Worm (Caenorhabditis elegans): ENCODE data around the gene srbc-12.

ce11 chrV:871029-871428, 21.4 kb downstream of the srbc-12 start, which contains the start of gene T02B11.4:
- TF ChIP-seq ceh-91 (GFP tag; IDR thresholded peaks at IDR 0.05) (no peak), snpc-4 (GFP tag; optimal IDR thresholded peaks at IDR 0.05) (no peak), snpc-4 (tag; optimal IDR thresholded peaks at IDR 0.05) (no peak), ztf-3 (GFP tag; optimal IDR thresholded peaks at IDR 0.05) (no peak), mxl-1 (tag; optimal IDR thresholded peaks at IDR 0.05) (no peak), athp-1 (tag; optimal IDR thresholded peaks at IDR 0.05) (no peak)

Measured in whole organism, young adult.